Worm (Caenorhabditis elegans): Measurements from ENCODE around the gene K04F1.8.

DNA sequence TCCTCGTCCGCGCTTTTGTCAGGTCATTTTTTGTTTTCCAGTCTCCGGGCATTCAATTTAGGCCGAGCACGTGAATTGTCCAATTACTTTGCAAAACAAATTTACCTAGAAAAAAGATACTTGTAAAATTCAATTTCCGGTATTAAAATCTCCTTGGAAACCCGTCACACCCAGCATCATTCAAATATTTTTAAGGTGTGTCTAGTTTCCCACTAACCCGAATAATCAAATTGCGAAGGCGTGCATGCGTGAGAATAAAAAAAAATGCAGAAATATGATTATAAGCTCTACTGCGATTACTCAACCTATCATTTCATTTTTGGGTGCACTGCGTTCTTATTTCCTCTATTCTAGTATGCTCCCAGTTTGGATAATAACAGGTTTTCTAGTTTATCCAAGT is 12.2 kb upstream of the K04F1.8 start, which contains the start of gene irld-11:
- TF ChIP-seq tab-1 (GFP tag; IDR thresholded peaks at IDR 0.05) (no peak), ztf-29 (GFP tag; IDR thresholded peaks at IDR 0.05) (no peak), med-1 (GFP tag; optimal IDR thresholded peaks at IDR 0.05; ENCODE audit: insufficient read depth) (no peak), flt-1 (GFP tag; IDR thresholded peaks at IDR 0.05) (no peak), cog-1 (tag; optimal IDR thresholded peaks at IDR 0.05) (no peak), ztf-23 (GFP tag; IDR thresholded peaks at IDR 0.05) (no peak), T22C8.4 (GFP tag; IDR thresholded peaks at IDR 0.05) (no peak)

Data from whole organism, midembryonic.